Worm (Caenorhabditis elegans) whole organism, L1 larva: ENCODE results near the gene Y39A1A.22.
A peak's percentile ranks its signal among the peaks of the same experiment; 100 is the strongest.

Source experiments
- C16A3.4 ChIP-seq: fragments of 150-350 bp; optimal IDR thresholded peaks from 2 replicates; lab custom pipeline; 2014; ENCODE audit warnings: missing biosample characterization, missing genetic modification characterization
- C34B4.2 ChIP-seq: sonication (generic microtip); optimal IDR thresholded peaks from 2 replicates; lab custom pipeline; 2017; ENCODE audit warnings: mild to moderate bottlenecking, missing genetic modification characterization, missing compliant biosample characterization
- aly-2 ChIP-seq: fragments of 150-350 bp; optimal IDR thresholded peaks from 2 replicates; lab custom pipeline; 2014; ENCODE audit warnings: missing biosample characterization, missing genetic modification characterization
- ama-1 ChIP-seq: fragments of 150-350 bp; optimal IDR thresholded peaks from 2 replicates; lab custom pipeline; 2014
- blmp-1 ChIP-seq: fragments of 150-350 bp; optimal IDR thresholded peaks from 2 replicates; lab custom pipeline; 2014; ENCODE audit warnings: missing biosample characterization, missing genetic modification characterization
- ceh-8 ChIP-seq: fragments of 200-800 bp; sonication (Bioruptor generic); optimal IDR thresholded peaks from 2 replicates; lab custom pipeline; 2018; ENCODE audit warnings: mild to moderate bottlenecking, missing genetic modification characterization, moderate library complexity, missing compliant biosample characterization
- ceh-88 ChIP-seq: fragments of 200-800 bp; sonication (Bioruptor generic); IDR thresholded peaks from 2 replicates; pipeline ENCODE4 v1.3.6; 2022; ENCODE audit warnings: missing genetic modification characterization, missing compliant biosample characterization
- efl-1 ChIP-seq, 4 experiments: fragments of 150-350 bp; optimal IDR thresholded peaks in 3 of 4; peaks in 1 of 4; 1 replicate in 1 of 4; 2 replicates in 3 of 4; lab custom pipeline; 2014; ENCODE audit warnings: missing biosample characterization in 2 of 4, missing genetic modification characterization in 2 of 4, missing genetic modification reagents in 2 of 4
- egl-27 ChIP-seq, 2 experiments: fragments of 150-350 bp in 1 of 2; sonication (generic microtip); optimal IDR thresholded peaks; 3 replicates each; lab custom pipeline; 2017 to 2018; ENCODE audit warnings: missing biosample characterization in 2 of 2, missing genetic modification characterization in 2 of 2, missing genetic modification reagents in 2 of 2
- fkh-4 ChIP-seq: sonication (generic microtip); optimal IDR thresholded peaks from 2 replicates; lab custom pipeline; 2016; ENCODE audit warnings: missing compliant biosample characterization, missing genetic modification characterization, borderline replicate concordance
- fkh-8 ChIP-seq: sonication (generic microtip); optimal IDR thresholded peaks from 2 replicates; lab custom pipeline; 2016; ENCODE audit warnings: mild to moderate bottlenecking, missing genetic modification characterization, missing compliant biosample characterization
- hlh-17 ChIP-seq: fragments of 200-800 bp; sonication (Bioruptor generic); optimal IDR thresholded peaks from 2 replicates; lab custom pipeline; 2018; ENCODE audit warnings: missing genetic modification characterization, mild to moderate bottlenecking, missing compliant biosample characterization, moderate library complexity, borderline replicate concordance
- irx-1 ChIP-seq: sonication (generic microtip); optimal IDR thresholded peaks from 2 replicates; lab custom pipeline; 2016; ENCODE audit warnings: missing genetic modification characterization, missing compliant biosample characterization
- lin-13 ChIP-seq: fragments of 150-350 bp; optimal IDR thresholded peaks from 2 replicates; lab custom pipeline; 2014; ENCODE audit warnings: missing biosample characterization, missing genetic modification reagents, missing genetic modification characterization
- lin-14 ChIP-seq: fragments of 200-800 bp; sonication (Bioruptor generic); optimal IDR thresholded peaks from 2 replicates; lab custom pipeline; 2018; ENCODE audit warnings: mild to moderate bottlenecking, missing genetic modification characterization, moderate library complexity, missing compliant biosample characterization
- lin-35 ChIP-seq, 2 experiments: fragments of 150-350 bp; optimal IDR thresholded peaks; 2 replicates each; lab custom pipeline; 2014; ENCODE audit warnings: missing biosample characterization in 2 of 2, missing genetic modification characterization in 2 of 2, missing genetic modification reagents in 2 of 2
- lsy-2 ChIP-seq, 2 experiments: fragments of 150-350 bp; optimal IDR thresholded peaks; 2 replicates each; lab custom pipeline; 2014; ENCODE audit warnings: missing biosample characterization in 2 of 2, missing genetic modification characterization in 2 of 2
- mdl-1 ChIP-seq, 2 experiments: fragments of 150-350 bp; optimal IDR thresholded peaks; 2 replicates each; lab custom pipeline; 2014 to 2017; ENCODE audit warnings: missing biosample characterization in 2 of 2, missing genetic modification characterization in 2 of 2, inconsistent platforms in 1 of 2
- mef-2 ChIP-seq: fragments of 150-350 bp; optimal IDR thresholded peaks from 2 replicates; lab custom pipeline; 2014; ENCODE audit warnings: missing biosample characterization, missing genetic modification characterization
- mep-1 ChIP-seq: fragments of 150-350 bp; optimal IDR thresholded peaks from 2 replicates; lab custom pipeline; 2014; ENCODE audit warnings: missing biosample characterization, missing genetic modification characterization
- nhr-12 ChIP-seq: sonication (generic microtip); optimal IDR thresholded peaks from 2 replicates; lab custom pipeline; 2017; ENCODE audit warnings: missing biosample characterization, missing genetic modification characterization
- nhr-20 ChIP-seq: sonication (generic microtip); optimal IDR thresholded peaks from 2 replicates; lab custom pipeline; 2016; ENCODE audit warnings: mild to moderate bottlenecking, missing genetic modification characterization, missing compliant biosample characterization
- nhr-71 ChIP-seq: sonication (generic microtip); optimal IDR thresholded peaks from 2 replicates; lab custom pipeline; 2016; ENCODE audit warnings: mild to moderate bottlenecking, missing genetic modification characterization, moderate library complexity, missing compliant biosample characterization
- nhr-76 ChIP-seq: sonication (generic microtip); optimal IDR thresholded peaks from 2 replicates; lab custom pipeline; 2017; ENCODE audit warnings: missing biosample characterization, missing genetic modification characterization
- nhr-77 ChIP-seq: fragments of 150-350 bp; optimal IDR thresholded peaks from 2 replicates; lab custom pipeline; 2014; ENCODE audit warnings: missing biosample characterization, missing genetic modification characterization
- nhr-85 ChIP-seq: sonication (generic microtip); peaks from one replicate; lab custom pipeline; 2016; ENCODE audit warnings: missing genetic modification characterization, inconsistent platforms, missing compliant biosample characterization
- pax-3 ChIP-seq: fragments of 200-800 bp; sonication (Bioruptor generic); optimal IDR thresholded peaks from 2 replicates; lab custom pipeline; 2018; ENCODE audit warnings: mild to moderate bottlenecking, missing genetic modification characterization, moderate library complexity, missing compliant biosample characterization
- snu-23 ChIP-seq: sonication (generic microtip); optimal IDR thresholded peaks from 2 replicates; lab custom pipeline; 2016; ENCODE audit warnings: missing genetic modification characterization, missing compliant biosample characterization
- sptf-1 ChIP-seq: fragments of 150-350 bp; optimal IDR thresholded peaks from 2 replicates; lab custom pipeline; 2014; ENCODE audit warnings: missing biosample characterization, missing genetic modification characterization
- tbx-2 ChIP-seq: sonication (generic microtip); optimal IDR thresholded peaks from 2 replicates; lab custom pipeline; 2016; ENCODE audit warnings: missing genetic modification characterization, missing compliant biosample characterization
- unc-30 ChIP-seq: sonication (generic microtip); optimal IDR thresholded peaks from 2 replicates; lab custom pipeline; 2017; ENCODE audit warnings: missing biosample characterization, missing genetic modification characterization
- unc-62 ChIP-seq: fragments of 150-350 bp; optimal IDR thresholded peaks from 2 replicates; lab custom pipeline; 2014; ENCODE audit warnings: missing biosample characterization, missing genetic modification reagents, missing genetic modification characterization
- zag-1 ChIP-seq: fragments of 150-350 bp; optimal IDR thresholded peaks from 2 replicates; lab custom pipeline; 2014; ENCODE audit warnings: missing biosample characterization, missing genetic modification characterization
- ztf-4 ChIP-seq: fragments of 150-350 bp; optimal IDR thresholded peaks from 2 replicates; lab custom pipeline; 2014; ENCODE audit warnings: missing biosample characterization, missing genetic modification characterization

Gene Y39A1A.22

DNA sequence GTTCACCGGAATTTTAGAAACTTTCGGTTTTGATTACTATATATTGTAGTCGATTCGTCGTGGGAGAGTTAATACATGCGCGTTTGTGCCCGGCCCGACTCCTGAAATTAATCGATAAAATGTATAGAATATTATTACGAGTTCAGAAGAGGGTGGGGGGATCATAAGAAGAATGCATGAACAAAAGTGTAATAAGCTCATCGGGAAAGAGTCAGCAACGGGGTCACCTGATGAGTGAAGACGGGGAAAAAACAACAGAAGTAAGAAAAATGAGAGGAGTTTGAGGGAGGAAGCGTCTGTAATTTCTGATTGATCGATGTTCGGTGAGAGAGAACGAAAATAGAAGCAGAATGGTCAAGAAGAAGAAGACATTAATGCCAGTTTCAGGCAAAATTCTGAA is 9.3 kb upstream of the Y39A1A.22 start, which contains the start of gene W09D10.4:
W09D10.4 (minus strand) TSS at position 101 of the 400 bp plus-strand sequence.
- TF ChIP-seq fkh-8 (tag; lab: Kevin White, UChicago) = no peak
- peak; percentile 31 for TF ChIP-seq nhr-71 (tag; lab: Kevin White, UChicago)
- no peak for TF ChIP-seq efl-1 (optimal IDR thresholded peaks at IDR 0.05; lab: Kevin White, UChicago)
- peak in 1 of 2 experiments; percentile 22 for TF ChIP-seq efl-1 (GFP tag; optimal IDR thresholded peaks at IDR 0.05 in 1 of 2; lab: Kevin White, UChicago)
- TF ChIP-seq nhr-77 = no peak
- peak; percentile 52 for TF ChIP-seq lin-14 (GFP tag; lab: Kevin White, UChicago)
- no peak for TF ChIP-seq tbx-2 (tag; lab: Kevin White, UChicago)
- TF ChIP-seq egl-27 (tag; optimal IDR thresholded peaks at IDR 0.05; lab: Kevin White, UChicago) = no peak

DNA sequence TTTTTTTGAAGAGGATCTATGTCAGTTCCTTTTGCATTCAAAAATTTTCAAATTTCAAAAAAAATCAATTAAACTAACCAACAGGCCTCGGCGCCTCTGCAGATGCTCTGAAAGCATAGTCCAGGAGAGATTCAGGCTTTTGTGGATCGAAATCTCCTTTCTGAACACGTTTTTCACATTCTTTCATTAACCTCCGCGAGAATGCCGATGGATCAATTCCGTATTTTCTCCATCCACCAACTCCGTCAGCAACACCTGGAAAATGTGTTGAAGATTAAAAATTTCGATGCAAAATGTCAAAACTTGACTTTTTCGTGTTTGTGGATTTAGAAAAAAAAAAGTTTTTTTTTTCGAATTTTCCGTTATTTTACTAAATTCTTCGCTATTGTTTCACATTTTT is 7.7 kb upstream of the Y39A1A.22 start:
- no peak for TF ChIP-seq C34B4.2 (tag; lab: Kevin White, UChicago)
- TF ChIP-seq lin-35 (GFP tag; optimal IDR thresholded peaks at IDR 0.05; lab: Kevin White, UChicago) = no peak
- TF ChIP-seq ceh-8 (GFP tag; lab: Kevin White, UChicago) = peak; percentile 18

DNA sequence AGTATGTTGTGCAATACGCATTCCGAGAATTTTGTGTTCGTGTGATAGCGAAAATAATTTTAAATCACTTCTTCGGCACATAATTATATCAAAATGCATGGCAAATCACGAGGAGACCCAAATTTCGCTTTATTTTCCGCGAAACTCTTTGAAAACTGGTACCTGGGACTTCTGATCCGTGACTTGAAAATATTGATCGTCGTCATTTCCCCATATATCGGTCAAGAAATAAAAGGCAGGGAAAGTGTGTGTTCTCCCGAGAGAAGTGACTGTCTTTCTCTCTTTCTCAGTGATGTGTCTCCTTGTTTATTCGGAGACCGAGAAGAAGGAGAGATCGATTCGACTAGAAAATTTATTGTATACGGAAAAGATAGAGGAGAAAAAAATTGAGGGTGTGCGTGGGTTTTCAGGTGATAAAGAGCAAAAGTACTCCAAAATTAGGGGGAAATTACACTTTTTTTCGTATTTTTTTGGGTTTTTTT is 4.4 kb upstream of the Y39A1A.22 start, which contains the start of gene W09D10.5:
W09D10.5 (minus strand) TSS at position 345 of the 482 bp plus-strand sequence.
- TF ChIP-seq mep-1 (peak; percentile 27), nhr-85 (peak; percentile 48), lin-13 (GFP tag; lab: Kevin White, UChicago) (no peak), fkh-4 (no peak), lin-35 (GFP tag; optimal IDR thresholded peaks at IDR 0.05; lab: Kevin White, UChicago) (peak in 1 of 2 experiments; percentile 41), snu-23 (GFP tag; lab: Kevin White, UChicago) (peak; percentile 34), pax-3 (peak; percentile 27), ztf-4 (no peak), ceh-88 (GFP tag; lab: Robert Waterston, UW) (no peak), lsy-2 (tag; optimal IDR thresholded peaks at IDR 0.05; lab: Kevin White, UChicago) (peak in 1 of 2 experiments; percentile 40), lin-14 (GFP tag; lab: Kevin White, UChicago) (peak; percentile 31), blmp-1 (tag; lab: Kevin White, UChicago) (peak; percentile 94), ama-1 (peak; percentile 29), C16A3.4 (tag; lab: Kevin White, UChicago) (no peak), zag-1 (tag; lab: Kevin White, UChicago) (no peak), nhr-71 (tag; lab: Kevin White, UChicago) (peak; percentile 4), nhr-20 (tag; lab: Kevin White, UChicago) (peak; percentile 15)

- TF ChIP-seq lin-14 (GFP tag; lab: Kevin White, UChicago) = no peak
- TF ChIP-seq unc-30 = no peak
- TF ChIP-seq sptf-1 = no peak
- TF ChIP-seq aly-2 (tag; lab: Kevin White, UChicago) = no peak
- TF ChIP-seq lsy-2 (tag; optimal IDR thresholded peaks at IDR 0.05; lab: Kevin White, UChicago) = no peak
- TF ChIP-seq nhr-12 (tag; lab: Kevin White, UChicago) = no peak
- TF ChIP-seq irx-1 (tag; lab: Kevin White, UChicago) = no peak
- no peak for TF ChIP-seq egl-27 (tag; optimal IDR thresholded peaks at IDR 0.05; lab: Kevin White, UChicago)
- no peak for TF ChIP-seq nhr-20 (tag; lab: Kevin White, UChicago)
- TF ChIP-seq ztf-4 = no peak
- TF ChIP-seq mef-2 (tag; lab: Kevin White, UChicago) = no peak
- TF ChIP-seq nhr-76 (tag; lab: Kevin White, UChicago) = no peak
- TF ChIP-seq snu-23 (GFP tag; lab: Kevin White, UChicago) = no peak
- no peak for TF ChIP-seq tbx-2 (tag; lab: Kevin White, UChicago)
- TF ChIP-seq C16A3.4 (tag; lab: Kevin White, UChicago) = no peak
- no peak for TF ChIP-seq mdl-1 (tag; optimal IDR thresholded peaks at IDR 0.05; lab: Kevin White, UChicago)
- TF ChIP-seq zag-1 (tag; lab: Kevin White, UChicago) = no peak
- TF ChIP-seq hlh-17 = no peak
- TF ChIP-seq unc-62 (GFP tag; lab: Kevin White, UChicago) = no peak
Observed at ce11 chrIII:10709676-10710075, 2.8 kb upstream of the Y39A1A.22 start.
